Worm (Caenorhabditis elegans) whole organism, midembryonic: ENCODE data around the gene H17B01.5.

ENCODE experiments used
- T22C8.4 ChIP-seq: fragments of 200-800 bp; sonication (Bioruptor generic); IDR thresholded peaks from 2 replicates; pipeline ENCODE4 v1.3.6; 2022; ENCODE audit warnings: missing genetic modification characterization, missing compliant biosample characterization
- cog-1 ChIP-seq: sonication (generic microtip); optimal IDR thresholded peaks from 2 replicates; lab custom pipeline; 2016; ENCODE audit warnings: missing genetic modification characterization, missing compliant biosample characterization
- klf-2 ChIP-seq: fragments of 200-800 bp; sonication (Bioruptor generic); conservative IDR thresholded peaks from 2 replicates; pipeline ENCODE4 v1.3.6; 2022; ENCODE audit warnings: missing genetic modification reagents, missing genetic modification characterization, missing compliant biosample characterization
- ref-1 ChIP-seq: fragments of 200-800 bp; sonication (Bioruptor generic); conservative IDR thresholded peaks from 2 replicates; pipeline ENCODE4 v1.3.6; 2022; ENCODE audit warnings: missing genetic modification reagents, missing genetic modification characterization, missing compliant biosample characterization
- tab-1 ChIP-seq: fragments of 200-800 bp; sonication (Bioruptor generic); IDR thresholded peaks from 2 replicates; pipeline ENCODE4 v1.3.6; 2022; ENCODE audit warnings: missing genetic modification characterization, missing compliant biosample characterization
- ztf-23 ChIP-seq: fragments of 200-800 bp; sonication (Bioruptor generic); IDR thresholded peaks from 2 replicates; pipeline ENCODE4 v1.3.6; 2022; ENCODE audit warnings: missing genetic modification reagents, missing genetic modification characterization, missing compliant biosample characterization

DNA sequence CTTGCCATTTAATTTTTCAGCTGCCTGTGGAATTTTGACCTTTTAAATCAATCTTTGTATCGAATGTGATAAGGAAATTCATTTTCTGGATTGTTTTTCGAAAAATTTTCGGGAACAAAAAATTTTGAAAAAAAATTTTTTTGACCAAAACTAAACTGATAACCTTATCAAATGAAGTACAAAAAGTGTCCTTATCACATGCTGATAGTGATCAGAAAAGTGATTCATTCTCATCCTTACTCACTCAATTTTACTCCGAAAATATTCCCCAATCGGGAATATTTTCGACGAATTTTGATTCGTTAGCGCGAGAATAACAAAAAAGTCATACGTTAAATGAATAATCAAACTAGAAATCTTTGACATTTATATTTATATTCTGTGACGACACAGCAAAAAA, 1.9 kb upstream of the H17B01.5 start:
- TF ChIP-seq klf-2 (no peak), T22C8.4 (no peak), ztf-23 (GFP tag; lab: Robert Waterston, UW) (no peak), cog-1 (tag; lab: Kevin White, UChicago) (no peak), ref-1 (GFP tag; lab: Robert Waterston, UW) (no peak), tab-1 (GFP tag; lab: Robert Waterston, UW) (no peak)
